Fruit fly (Drosophila melanogaster): ENCODE data around the gene CG15546.

CG15546 gene

dm6 chr3R:30880894-30881293 lies 4.9 kb upstream of the CG15546 start, which contains the start of gene CG12071:
Gene CG12071 (minus strand): TSS chr3R:30881027.
- TF ChIP-seq CG17361 (GFP tag; IDR thresholded peaks at IDR 0.05) (no peak), z (GFP tag; IDR thresholded peaks at IDR 0.05) (peak; percentile 73), cg (GFP tag; optimal IDR thresholded peaks at IDR 0.05) (peak; percentile 39), Dll (GFP tag; IDR thresholded peaks at IDR 0.05; ENCODE audit: partially characterized antibody) (no peak), Doc2 (GFP tag; IDR thresholded peaks at IDR 0.05) (no peak), CG4820 (GFP tag; optimal IDR thresholded peaks at IDR 0.05) (no peak), Adf1 (GFP tag; IDR thresholded peaks at IDR 0.05) (peak; percentile 45; the same call in 1 of the 2 replicates), unc-4 (GFP tag; IDR thresholded peaks at IDR 0.05; ENCODE audit: partially characterized antibody) (no peak), mam (GFP tag; optimal IDR thresholded peaks at IDR 0.05) (no peak), corto (GFP tag; optimal IDR thresholded peaks at IDR 0.05) (no peak), Fer1 (GFP tag; optimal IDR thresholded peaks at IDR 0.05) (peak; percentile 1), Trl (optimal IDR thresholded peaks at IDR 0.05) (peak; percentile 55 to 63), Trl (GFP tag; optimal IDR thresholded peaks at IDR 0.05) (no peak), CG15514 (GFP tag; optimal IDR thresholded peaks at IDR 0.05) (no peak), her (GFP tag; optimal IDR thresholded peaks at IDR 0.05) (no peak), CTCF (GFP tag; optimal IDR thresholded peaks at IDR 0.05) (no peak), CG8290 (GFP tag; optimal IDR thresholded peaks at IDR 0.05) (peak; percentile 71), CG8290 (tag; optimal IDR thresholded peaks at IDR 0.05) (peak in 1 of 2 experiments; percentile 81), repo (GFP tag; optimal IDR thresholded peaks at IDR 0.05) (no peak), Usf (GFP tag; optimal IDR thresholded peaks at IDR 0.05) (no peak), CG13894 (tag; optimal IDR thresholded peaks at IDR 0.05) (peak; percentile 69), Med (GFP tag) (peak; percentile 1), abd-A (tag; optimal IDR thresholded peaks at IDR 0.05) (peak; percentile 58), CG34422 (GFP tag; IDR thresholded peaks at IDR 0.05) (0 out of 3 replicates have a peak, but pooled peaks have one; percentile 19), Deaf1 (tag; optimal IDR thresholded peaks at IDR 0.05) (peak; percentile 35)

- TF ChIP-seq nerfin-1 (tag; optimal IDR thresholded peaks at IDR 0.05) (peak; percentile 95), trh (GFP tag; optimal IDR thresholded peaks at IDR 0.05) (no peak), kah (GFP tag; optimal IDR thresholded peaks at IDR 0.05) (no peak), Deaf1 (tag; optimal IDR thresholded peaks at IDR 0.05) (peak; percentile 16), CG18619 (GFP tag; optimal IDR thresholded peaks at IDR 0.05) (no peak), Med (GFP tag) (peak; percentile 10), dimm (GFP tag; IDR thresholded peaks at IDR 0.05) (no peak), Ets65A (GFP tag) (no peak), BEAF-32 (GFP tag; optimal IDR thresholded peaks at IDR 0.05) (peak; percentile 10), bbx (GFP tag; IDR thresholded peaks at IDR 0.05; ENCODE audit: partially characterized antibody) (no peak), CG11504 (tag; optimal IDR thresholded peaks at IDR 0.05) (no peak), CoRest (tag; optimal IDR thresholded peaks at IDR 0.05) (no peak), CG9932 (GFP tag; IDR thresholded peaks at IDR 0.05) (0 out of 2 replicates have a peak, but pooled peaks have one; percentile 11), CG33213 (GFP tag; optimal IDR thresholded peaks at IDR 0.05) (no peak), CG8388 (GFP tag; optimal IDR thresholded peaks at IDR 0.05) (no peak), hb (GFP tag; IDR thresholded peaks at IDR 0.05; ENCODE audit: partially characterized antibody) (no peak), CG2129 (GFP tag; IDR thresholded peaks at IDR 0.05; ENCODE audit: partially characterized antibody) (no peak), CG13624 (GFP tag; optimal IDR thresholded peaks at IDR 0.05) (no peak), crp (GFP tag; optimal IDR thresholded peaks at IDR 0.05) (no peak), nom (GFP tag; optimal IDR thresholded peaks at IDR 0.05) (no peak), CG7786 (GFP tag; optimal IDR thresholded peaks at IDR 0.05) (no peak), gem (tag; optimal IDR thresholded peaks at IDR 0.05) (no peak), CG18599 (GFP tag; optimal IDR thresholded peaks at IDR 0.05) (no peak), chinmo (GFP tag; IDR thresholded peaks at IDR 0.05; ENCODE audit: partially characterized antibody) (0 out of 4 replicates have a peak, but pooled peaks have one; percentile 9), Lim3 (GFP tag; IDR thresholded peaks at IDR 0.05) (no peak), z (GFP tag; IDR thresholded peaks at IDR 0.05) (peak; percentile 85), ase (GFP tag; IDR thresholded peaks at IDR 0.05) (no peak), CG14014 (GFP tag; IDR thresholded peaks at IDR 0.05) (no peak), Poxn (GFP tag; IDR thresholded peaks at IDR 0.05) (no peak), sug (tag; optimal IDR thresholded peaks at IDR 0.05) (no peak)
These were observed 4.0 kb upstream of the CG15546 start for dm6 chr3R:30880024-30880423.
